Worm (Caenorhabditis elegans) whole organism, early embryonic: ENCODE measurements around the gene C30G7.5.

Source experiments
- flt-1 ChIP-seq: fragments of 200-800 bp; sonication (Bioruptor generic); IDR thresholded peaks from 2 replicates; pipeline ENCODE4 v1.3.6; 2022; ENCODE audit warnings: missing genetic modification characterization, missing compliant biosample characterization
- hnd-1 ChIP-seq: sonication (generic microtip); optimal IDR thresholded peaks from 2 replicates; lab custom pipeline; 2016; ENCODE audit warnings: missing genetic modification characterization, missing compliant biosample characterization
- tbx-37 ChIP-seq: fragments of 200-800 bp; sonication (Bioruptor generic); conservative IDR thresholded peaks from 2 replicates; pipeline ENCODE4 v1.3.6; 2022; ENCODE audit warnings: missing genetic modification reagents, missing genetic modification characterization, missing compliant biosample characterization
- tra-4 ChIP-seq: sonication (generic microtip); optimal IDR thresholded peaks from 2 replicates; lab custom pipeline; 2017; ENCODE audit warnings: missing genetic modification characterization, missing compliant biosample characterization

ce11 chrV:14991489-14991888 lies 37.0 kb upstream of the C30G7.5 start:
- TF ChIP-seq tra-4 (tag; lab: Kevin White, UChicago): no peak
- TF ChIP-seq tbx-37: no peak
- no peak for TF ChIP-seq flt-1 (GFP tag; lab: Robert Waterston, UW)
- TF ChIP-seq hnd-1: no peak
